Worm (Caenorhabditis elegans): ENCODE measurements around the gene ins-17.

Gene ins-17

DNA sequence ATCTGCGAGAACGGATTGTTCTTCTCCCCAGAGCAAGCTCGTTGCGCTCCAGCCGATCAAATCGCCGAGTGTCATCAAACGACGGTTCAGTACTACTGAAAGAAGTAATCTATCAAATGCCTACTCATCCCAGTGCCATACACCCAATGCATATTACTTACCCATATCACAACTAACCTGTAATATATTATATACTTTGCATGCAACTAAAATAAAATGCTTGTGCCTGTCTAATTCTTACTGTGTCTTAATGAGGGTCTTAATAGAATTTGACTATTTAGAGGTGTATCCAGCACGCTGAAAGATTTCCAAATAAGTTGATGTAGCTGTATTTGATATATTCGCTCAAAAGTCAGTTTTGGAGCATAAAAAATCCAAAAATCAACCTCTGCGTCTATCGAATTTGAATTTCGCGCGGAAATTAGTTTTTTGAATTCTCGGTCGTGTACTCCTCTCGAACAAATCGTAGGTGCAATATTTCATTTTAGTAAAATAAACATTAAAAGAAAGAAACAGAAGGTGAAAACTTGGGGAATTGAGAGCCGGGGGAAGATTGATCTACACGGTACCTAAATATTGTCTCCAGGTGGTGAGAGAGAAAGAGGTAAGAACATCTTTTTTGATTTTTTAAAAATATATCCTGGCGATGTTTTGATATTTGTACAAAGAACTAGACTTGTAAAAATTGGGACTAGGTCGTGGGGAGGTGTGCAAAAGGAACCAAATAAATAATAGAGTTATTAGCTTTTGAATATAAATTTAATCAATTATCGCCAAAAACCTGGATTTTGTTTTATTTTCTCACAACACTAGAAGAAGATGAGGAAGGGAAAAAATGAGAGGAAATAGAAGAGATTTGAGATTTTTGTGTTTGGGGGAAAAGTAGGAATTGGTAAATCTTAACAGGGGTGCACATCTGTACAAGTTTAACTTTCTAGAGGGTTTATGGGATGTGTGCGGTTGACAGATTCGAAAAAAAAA, 14.1 kb upstream of the ins-17 start (continued):
- TF ChIP-seq hrde-1 (tag; optimal IDR thresholded peaks at IDR 0.05; ENCODE audit: borderline replicate concordance) (peak; percentile 97), Y53G8AR.9 (GFP tag; conservative IDR thresholded peaks at IDR 0.05) (peak; percentile 86), lin-35 (GFP tag; optimal IDR thresholded peaks at IDR 0.05) (peak; percentile 17 to 37 (median 25)), madf-3 (GFP tag; IDR thresholded peaks at IDR 0.05) (0 out of 2 replicates have a peak, but pooled peaks have one; percentile 68), zfh-2 (GFP tag; conservative IDR thresholded peaks at IDR 0.05) (no peak), madf-8 (GFP tag; conservative IDR thresholded peaks at IDR 0.05) (no peak; the same call in 1 of the 2 replicates), ceh-40 (GFP tag; IDR thresholded peaks at IDR 0.05) (no peak; the same call in 1 of the 2 replicates), akir-1 (GFP tag; optimal IDR thresholded peaks at IDR 0.05) (no peak), ztf-25 (GFP tag; IDR thresholded peaks at IDR 0.05) (no peak), nhr-27 (tag; optimal IDR thresholded peaks at IDR 0.05) (peak; percentile 76), nfya-1 (tag; optimal IDR thresholded peaks at IDR 0.05; ENCODE audit: borderline replicate concordance, insufficient read depth) (no peak), F39B2.1 (GFP tag; IDR thresholded peaks at IDR 0.05) (no peak), hlh-12 (tag; optimal IDR thresholded peaks at IDR 0.05) (no peak), Y53F4B.3 (GFP tag; IDR thresholded peaks at IDR 0.05) (peak; percentile 4; the same call in 1 of the 2 replicates), Y95B8A.8 (GFP tag; IDR thresholded peaks at IDR 0.05) (peak; percentile 87), unc-130 (GFP tag; optimal IDR thresholded peaks at IDR 0.05) (peak; percentile 63), cebp-1 (GFP tag; IDR thresholded peaks at IDR 0.05) (no peak), cebp-1 (tag; optimal IDR thresholded peaks at IDR 0.05) (peak; percentile 73), F23B12.7 (tag; optimal IDR thresholded peaks at IDR 0.05; ENCODE audit: insufficient read depth) (peak; percentile 33), attf-6 (GFP tag; IDR thresholded peaks at IDR 0.05) (peak; percentile 79), madf-6 (GFP tag; IDR thresholded peaks at IDR 0.05) (peak; percentile 76), rpc-1 (optimal IDR thresholded peaks at IDR 0.05) (no peak), rpc-1 (tag; optimal IDR thresholded peaks at IDR 0.05) (no peak), die-1 (tag; optimal IDR thresholded peaks at IDR 0.05) (peak; percentile 49), atf-7 (tag; optimal IDR thresholded peaks at IDR 0.05) (peak; percentile 95), bed-2 (GFP tag; IDR thresholded peaks at IDR 0.05) (no peak), F37B4.10 (GFP tag; IDR thresholded peaks at IDR 0.05) (no peak), B0336.3 (GFP tag; IDR thresholded peaks at IDR 0.05) (peak; percentile 95), F22D6.2 (tag; optimal IDR thresholded peaks at IDR 0.05) (no peak), lir-1 (GFP tag; conservative IDR thresholded peaks at IDR 0.05) (no peak; the same call in 1 of the 2 replicates), ceh-27 (GFP tag; optimal IDR thresholded peaks at IDR 0.05) (no peak), ztf-28 (GFP tag; IDR thresholded peaks at IDR 0.05) (0 out of 2 replicates have a peak, but pooled peaks have one; percentile 6), snpc-3.4 (tag; optimal IDR thresholded peaks at IDR 0.05) (peak; percentile 72), lin-26 (GFP tag; IDR thresholded peaks at IDR 0.05) (no peak), sea-2 (GFP tag; IDR thresholded peaks at IDR 0.05) (0 out of 2 replicates have a peak, but pooled peaks have one; percentile 18), lin-54 (GFP tag; optimal IDR thresholded peaks at IDR 0.05) (peak; percentile 82), rec-8 (tag; optimal IDR thresholded peaks at IDR 0.05) (no peak), mcd-1 (GFP tag; IDR thresholded peaks at IDR 0.05) (peak; percentile 6; the same call in 1 of the 2 replicates), unc-62 (GFP tag; optimal IDR thresholded peaks at IDR 0.05) (no peak), ZK185.1 (tag; optimal IDR thresholded peaks at IDR 0.05; ENCODE audit: poor library complexity, severe bottlenecking) (peak; percentile 66), hlh-26 (GFP tag; conservative IDR thresholded peaks at IDR 0.05) (no peak), aptf-3 (GFP tag; IDR thresholded peaks at IDR 0.05) (no peak), D2030.7 (GFP tag; IDR thresholded peaks at IDR 0.05) (peak; percentile 78; the same call in 1 of the 2 replicates), chd-7 (tag; optimal IDR thresholded peaks at IDR 0.05) (peak; percentile 28), F33H1.4 (GFP tag; IDR thresholded peaks at IDR 0.05) (peak; percentile 47)

Data from whole organism, young adult.